Worm (Caenorhabditis elegans) whole organism, L3 larva: ENCODE data around the gene inx-18.

ENCODE experiments used
- ceh-16 ChIP-seq: sonication (generic microtip); optimal IDR thresholded peaks from 2 replicates; lab custom pipeline; 2017; ENCODE audit warnings: missing biosample characterization, missing genetic modification characterization
- pha-4 ChIP-seq: fragments of 150-350 bp; optimal IDR thresholded peaks from 2 replicates; lab custom pipeline; 2014; ENCODE audit warnings: missing biosample characterization, missing genetic modification reagents, missing genetic modification characterization

ce11 chrIV:622989-623388 is 16.8 kb downstream of the inx-18 start:
- TF ChIP-seq pha-4 (tag; lab: Kevin White, UChicago) = no peak
- no peak for TF ChIP-seq ceh-16 (tag; lab: Kevin White, UChicago)
